1 fruit fly cellular context compared by ENCODE assay signal in the genomic region with DNA sequence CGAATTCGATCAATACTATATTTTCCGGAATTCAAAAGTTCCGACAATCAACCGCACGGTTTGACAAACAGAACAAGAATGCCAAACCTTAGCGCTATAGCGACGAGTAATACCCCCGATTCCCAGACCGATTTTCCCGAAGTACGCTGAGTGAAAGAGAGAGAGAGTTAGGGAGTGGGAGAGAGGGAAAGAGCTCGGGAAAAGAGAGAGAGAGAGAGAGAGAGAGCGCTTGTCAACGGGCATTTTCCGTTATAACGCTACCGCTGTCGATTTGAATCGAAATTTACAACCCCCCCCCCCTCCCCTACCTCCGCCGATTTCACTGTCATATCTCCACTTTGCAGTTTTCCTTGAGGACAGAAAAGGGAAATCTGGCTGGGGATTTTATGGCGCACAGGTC.
TF ChIP-seq lines count a peak whose summit lies in the region.

No protein-coding gene starts in this region.

TF ChIP-seq in whole organism, embryonic, 481 proteins besides CTCF, POLR2A, EP300 and RAD21 (continued from another document):
- peak; percentile 91 for TF ChIP-seq crol (GFP tag; IDR thresholded peaks at IDR 0.05; lab: Robert Waterston, UW)
